Worm (Caenorhabditis elegans): Measurements from ENCODE around the gene rfip-2.

DNA sequence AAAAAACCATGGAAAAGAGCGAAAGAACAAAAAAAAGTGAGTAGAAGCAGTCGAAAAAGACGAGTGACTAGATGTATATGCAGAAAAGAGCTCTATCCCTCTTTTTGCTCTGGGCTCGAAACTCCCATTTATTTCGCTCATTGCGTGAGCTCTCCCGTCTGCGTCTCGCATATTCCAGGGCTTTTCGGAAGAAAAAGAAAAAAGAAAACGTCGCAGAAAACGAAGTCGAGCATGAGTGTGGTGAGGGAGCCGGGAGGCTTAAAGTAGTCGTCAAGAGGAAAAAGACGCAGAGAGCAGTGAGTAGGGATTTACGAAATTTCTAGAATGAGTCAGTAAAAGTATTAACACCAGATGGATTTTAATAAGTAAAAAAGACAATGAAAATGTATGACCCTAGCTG is 36.2 kb downstream of the rfip-2 start:
- no peak for TF ChIP-seq ztf-4 (tag; optimal IDR thresholded peaks at IDR 0.05)
- TF ChIP-seq nhr-12 (tag; optimal IDR thresholded peaks at IDR 0.05) = no peak
- no peak for TF ChIP-seq nhr-237 (tag; optimal IDR thresholded peaks at IDR 0.05)

Measured in whole organism, L3 larva.